Fruit fly (Drosophila melanogaster) S2 (cell line): ENCODE measurements around the gene CG31176.

Experiments used
- CG8478 ChIP-seq: fragments of >200 bp; optimal IDR thresholded peaks from 2 replicates; lab custom pipeline; 2018
- CTCF ChIP-seq, 2 experiments: fragments of >200 bp; optimal IDR thresholded peaks; 2 replicates each; lab custom pipeline; 2018

DNA sequence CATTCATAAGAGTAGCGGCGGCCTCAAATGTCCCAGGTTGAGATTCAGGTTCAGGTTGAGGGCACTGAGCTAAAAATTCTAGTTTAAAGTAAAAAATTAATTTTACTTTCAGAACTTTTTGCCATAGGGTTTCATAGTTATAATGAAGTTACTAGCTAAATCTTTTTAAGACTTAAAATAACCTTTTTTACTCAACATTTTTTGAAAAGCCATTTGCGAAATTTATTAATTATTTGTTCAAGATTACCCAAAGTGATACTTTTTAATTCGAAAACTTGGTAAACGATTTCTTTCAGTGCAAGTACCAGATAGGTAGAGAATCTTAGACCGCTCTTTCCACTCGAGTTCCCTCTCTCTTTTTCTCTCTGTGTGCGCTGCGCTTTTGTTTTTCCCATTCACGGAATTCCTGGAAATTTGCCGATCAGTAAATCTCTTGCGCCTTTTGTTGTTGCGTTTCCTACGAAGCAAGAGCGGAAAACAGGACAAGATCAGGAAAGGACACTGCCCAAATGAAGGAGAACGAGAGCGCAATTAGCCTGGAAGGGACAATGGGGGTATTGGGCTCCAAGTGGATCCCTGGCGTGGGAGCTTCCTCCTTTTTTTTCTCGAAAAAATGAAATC lies 77.8 kb downstream of the CG31176 start:
- TF ChIP-seq CG8478 (no peak), CTCF (optimal IDR thresholded peaks at IDR 0.05; lab: Kevin White, UChicago) (no peak)
